Worm (Caenorhabditis elegans) whole organism, early embryonic: ENCODE measurements around the gene F32D8.4.
A peak's percentile ranks its signal among the peaks of the same experiment; 100 is the strongest.

Experiments used
- F13C5.2 ChIP-seq: sonication (generic microtip); optimal IDR thresholded peaks from 2 replicates; lab custom pipeline; 2017; ENCODE audit warnings: mild to moderate bottlenecking, missing genetic modification characterization, inconsistent platforms, missing compliant biosample characterization
- aly-1 ChIP-seq: sonication (generic microtip); optimal IDR thresholded peaks from 2 replicates; lab custom pipeline; 2016; ENCODE audit warnings: missing genetic modification characterization, missing compliant biosample characterization
- ama-1 ChIP-seq: fragments of 150-350 bp; optimal IDR thresholded peaks from 2 replicates; lab custom pipeline; 2014
- flt-1 ChIP-seq: fragments of 200-800 bp; sonication (Bioruptor generic); IDR thresholded peaks from 2 replicates; pipeline ENCODE4 v1.3.6; 2022; ENCODE audit warnings: missing genetic modification characterization, missing compliant biosample characterization
- hmbx-1 ChIP-seq: sonication (generic microtip); optimal IDR thresholded peaks from 2 replicates; lab custom pipeline; 2016; ENCODE audit warnings: mild to moderate bottlenecking, missing genetic modification characterization, missing compliant biosample characterization
- hmg-4 ChIP-seq: fragments of 200-800 bp; sonication (Bioruptor generic); optimal IDR thresholded peaks from 2 replicates; lab custom pipeline; 2018; ENCODE audit warnings: mild to moderate bottlenecking, missing genetic modification characterization, missing compliant biosample characterization
- sea-1 ChIP-seq: fragments of 200-800 bp; sonication (Bioruptor generic); conservative IDR thresholded peaks from 2 replicates; pipeline ENCODE4 v1.3.6; 2022; ENCODE audit warnings: missing genetic modification characterization, missing compliant biosample characterization
- tbx-11 ChIP-seq: fragments of 200-800 bp; sonication (Bioruptor generic); IDR thresholded peaks from 2 replicates; pipeline ENCODE4 v1.3.6; 2022; ENCODE audit warnings: missing genetic modification characterization, missing compliant biosample characterization
- tbx-37 ChIP-seq: fragments of 200-800 bp; sonication (Bioruptor generic); conservative IDR thresholded peaks from 2 replicates; pipeline ENCODE4 v1.3.6; 2022; ENCODE audit warnings: missing genetic modification reagents, missing genetic modification characterization, missing compliant biosample characterization
- tra-4 ChIP-seq: sonication (generic microtip); optimal IDR thresholded peaks from 2 replicates; lab custom pipeline; 2017; ENCODE audit warnings: missing genetic modification characterization, missing compliant biosample characterization

ce11 chrV:10858340-10858739, 35.0 kb downstream of the F32D8.4 start:
- TF ChIP-seq tbx-11 (GFP tag; lab: Robert Waterston, UW), result no peak
- no peak for TF ChIP-seq ama-1 (lab: Kevin White, UChicago)
- TF ChIP-seq sea-1 (GFP tag; lab: Robert Waterston, UW), result no peak
- no peak for TF ChIP-seq hmbx-1 (tag; lab: Kevin White, UChicago)
- peak; percentile 37 for TF ChIP-seq hmg-4 (GFP tag; lab: Kevin White, UChicago)
- TF ChIP-seq aly-1 (tag; lab: Kevin White, UChicago), result no peak
- TF ChIP-seq tbx-37, result no peak
- TF ChIP-seq tra-4 (tag; lab: Kevin White, UChicago), result no peak
- no peak for TF ChIP-seq flt-1
- TF ChIP-seq F13C5.2 (tag; lab: Kevin White, UChicago), result no peak
